Worm (Caenorhabditis elegans) whole organism, mixed stage, embryonic: ENCODE measurements around the gene EEED8.3.

ENCODE experiments used
- drap-1 ChIP-seq: fragments of 200-800 bp; sonication (Bioruptor generic); optimal IDR thresholded peaks from 3 replicates; lab custom pipeline; 2018; ENCODE audit warnings: mild to moderate bottlenecking, missing genetic modification characterization, missing compliant biosample characterization
- mep-1 ChIP-seq: fragments of 150-350 bp; optimal IDR thresholded peaks from 2 replicates; lab custom pipeline; 2017; ENCODE audit warnings: missing biosample characterization, missing genetic modification reagents, missing genetic modification characterization, inconsistent platforms
- nhr-237 ChIP-seq: fragments of 150-350 bp; optimal IDR thresholded peaks from 2 replicates; lab custom pipeline; 2014; ENCODE audit warnings: missing biosample characterization, missing genetic modification characterization
- pha-4 ChIP-seq: fragments of 150-350 bp; optimal IDR thresholded peaks from 2 replicates; lab custom pipeline; 2018; ENCODE audit warnings: missing biosample characterization, missing genetic modification reagents, missing genetic modification characterization
- sem-2 ChIP-seq: fragments of 200-800 bp; sonication (Bioruptor generic); optimal IDR thresholded peaks from 2 replicates; lab custom pipeline; 2018; ENCODE audit warnings: mild to moderate bottlenecking, missing genetic modification characterization, missing compliant biosample characterization

DNA sequence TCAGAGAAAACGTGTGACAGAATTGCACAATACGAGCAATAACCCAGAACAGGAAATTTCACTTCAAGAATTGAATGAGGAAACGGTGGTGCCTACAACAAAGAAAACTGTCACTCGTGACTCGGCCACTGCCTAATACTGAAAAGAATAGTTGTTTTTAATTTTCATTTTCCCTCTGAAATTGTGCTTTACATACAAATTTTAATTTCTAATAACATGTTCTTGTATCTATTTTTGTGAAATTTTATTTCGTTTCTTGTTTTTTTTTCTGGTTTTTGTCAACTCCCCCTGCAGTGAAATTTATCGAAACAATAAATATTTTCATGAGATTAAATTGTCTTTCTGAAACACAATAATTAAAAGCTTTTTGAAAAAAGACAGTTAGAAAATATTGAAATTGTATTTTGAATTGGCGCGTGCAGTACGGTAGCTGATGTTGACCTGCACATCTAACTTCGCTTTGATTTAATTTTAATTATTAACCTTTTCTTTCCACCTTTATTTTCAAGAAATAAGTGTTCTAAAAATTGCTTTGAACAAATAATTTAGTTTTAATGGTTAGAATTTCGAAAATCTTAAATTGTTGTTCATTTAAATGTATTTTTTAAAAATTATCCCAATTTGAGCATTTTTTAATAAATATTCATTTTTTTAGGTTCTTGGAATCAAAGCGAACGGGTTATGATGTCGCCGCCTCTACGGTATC is 41.7 kb downstream of the EEED8.3 start, which contains the start of gene daz-1:
- TF ChIP-seq mep-1 (tag; lab: Kevin White, UChicago) (no peak), pha-4 (tag; lab: Kevin White, UChicago) (no peak), sem-2 (GFP tag; lab: Kevin White, UChicago) (no peak), nhr-237 (tag; lab: Kevin White, UChicago) (no peak), drap-1 (GFP tag; lab: Kevin White, UChicago) (no peak)
